Worm (Caenorhabditis elegans): ENCODE measurements around the gene F54H12.10.

F54H12.10 gene

ce11 chrIII:7940819-7941218 is 18.0 kb downstream of the F54H12.10 start, which contains the start of gene C29E4.12:
TSS of gene C29E4.12 (plus strand) at chrIII:7941151.
- TF ChIP-seq nfya-2 (GFP tag; IDR thresholded peaks at IDR 0.05), result no peak
- TF ChIP-seq dox-1 (GFP tag; IDR thresholded peaks at IDR 0.05), result no peak
- no peak for TF ChIP-seq Y95B8A.8 (GFP tag; IDR thresholded peaks at IDR 0.05)
- no peak for TF ChIP-seq die-1 (tag; optimal IDR thresholded peaks at IDR 0.05)
- no peak for TF ChIP-seq ZK185.1 (tag; optimal IDR thresholded peaks at IDR 0.05; ENCODE audit: poor library complexity, severe bottlenecking)
- no peak for TF ChIP-seq pha-4 (tag; optimal IDR thresholded peaks at IDR 0.05)
- TF ChIP-seq ekl-4 (GFP tag; IDR thresholded peaks at IDR 0.05), result no peak
- no peak for TF ChIP-seq ztf-6 (GFP tag; IDR thresholded peaks at IDR 0.05)
- TF ChIP-seq nfya-1 (tag; optimal IDR thresholded peaks at IDR 0.05; ENCODE audit: borderline replicate concordance, insufficient read depth), result no peak
- no peak for TF ChIP-seq atf-7 (tag; optimal IDR thresholded peaks at IDR 0.05)
- TF ChIP-seq F49E8.2 (tag; optimal IDR thresholded peaks at IDR 0.05; ENCODE audit: insufficient read depth), result no peak
- TF ChIP-seq ztf-3 (GFP tag; optimal IDR thresholded peaks at IDR 0.05), result no peak
- TF ChIP-seq nhr-80 (tag; optimal IDR thresholded peaks at IDR 0.05), result no peak
- no peak for TF ChIP-seq madf-8 (GFP tag; conservative IDR thresholded peaks at IDR 0.05)
- TF ChIP-seq snpc-1.1 (tag; optimal IDR thresholded peaks at IDR 0.05; ENCODE audit: insufficient read depth), result no peak
- peak; percentile 94 for TF ChIP-seq lin-54 (GFP tag; optimal IDR thresholded peaks at IDR 0.05)
- no peak for TF ChIP-seq K11D2.4 (GFP tag; IDR thresholded peaks at IDR 0.05)
- TF ChIP-seq pbrm-1 (GFP tag; IDR thresholded peaks at IDR 0.05), result no peak
- TF ChIP-seq bed-2 (GFP tag; IDR thresholded peaks at IDR 0.05), result no peak
- no peak for TF ChIP-seq rec-8 (tag; optimal IDR thresholded peaks at IDR 0.05)
- no peak for TF ChIP-seq ztf-26 (tag; optimal IDR thresholded peaks at IDR 0.05)
- no peak for TF ChIP-seq ceh-79 (tag; optimal IDR thresholded peaks at IDR 0.05)
- no peak for TF ChIP-seq athp-1 (tag; optimal IDR thresholded peaks at IDR 0.05)
- peak; percentile 65 for TF ChIP-seq dpl-1 (GFP tag; optimal IDR thresholded peaks at IDR 0.05)
- TF ChIP-seq ztf-28 (GFP tag; IDR thresholded peaks at IDR 0.05), result no peak
- peak; percentile 74 for TF ChIP-seq attf-5 (GFP tag; optimal IDR thresholded peaks at IDR 0.05)
- TF ChIP-seq snpc-1.3 (tag; optimal IDR thresholded peaks at IDR 0.05; ENCODE audit: insufficient read depth), result no peak
- no peak for TF ChIP-seq B0035.1 (tag; optimal IDR thresholded peaks at IDR 0.05)
- no peak for TF ChIP-seq ztf-18 (tag; optimal IDR thresholded peaks at IDR 0.05)
- TF ChIP-seq F23B12.7 (tag; optimal IDR thresholded peaks at IDR 0.05; ENCODE audit: insufficient read depth), result peak; percentile 12
- TF ChIP-seq mcd-1 (GFP tag; IDR thresholded peaks at IDR 0.05), result peak; percentile 58
- TF ChIP-seq madf-6 (GFP tag; IDR thresholded peaks at IDR 0.05), result no peak; the same call in 1 of the 2 replicates
- no peak for TF ChIP-seq tlf-1 (GFP tag; optimal IDR thresholded peaks at IDR 0.05)
- TF ChIP-seq ztf-22 (GFP tag; optimal IDR thresholded peaks at IDR 0.05), result no peak
- TF ChIP-seq efl-1 (GFP tag; optimal IDR thresholded peaks at IDR 0.05), result peak; percentile 78
- TF ChIP-seq tbx-9 (tag; optimal IDR thresholded peaks at IDR 0.05; ENCODE audit: borderline replicate concordance), result no peak
- TF ChIP-seq lin-35 (GFP tag; optimal IDR thresholded peaks at IDR 0.05), result peak in 1 of 3 experiments; percentile 90
- no peak for TF ChIP-seq T07F8.4 (tag; optimal IDR thresholded peaks at IDR 0.05)
- TF ChIP-seq mel-28 (tag; optimal IDR thresholded peaks at IDR 0.05; ENCODE audit: borderline replicate concordance), result no peak
- no peak for TF ChIP-seq Y79H2A.3 (GFP tag; conservative IDR thresholded peaks at IDR 0.05)
- no peak for TF ChIP-seq nhr-179 (tag; optimal IDR thresholded peaks at IDR 0.05)
- TF ChIP-seq attf-3 (GFP tag; conservative IDR thresholded peaks at IDR 0.05), result peak; percentile 99
- no peak for TF ChIP-seq lin-40 (tag; optimal IDR thresholded peaks at IDR 0.05)
- no peak for TF ChIP-seq Y56A3A.18 (GFP tag; IDR thresholded peaks at IDR 0.05)
- TF ChIP-seq sptf-2 (GFP tag; optimal IDR thresholded peaks at IDR 0.05), result no peak
- no peak for TF ChIP-seq let-607 (tag; optimal IDR thresholded peaks at IDR 0.05)
- no peak for TF ChIP-seq madf-3 (GFP tag; IDR thresholded peaks at IDR 0.05)
- no peak for TF ChIP-seq madf-10 (tag; optimal IDR thresholded peaks at IDR 0.05)
